Fruit fly (Drosophila melanogaster) S2 (cell line): ENCODE measurements around the gene CG2124.

ENCODE experiments used
- CG8478 ChIP-seq: fragments of >200 bp; optimal IDR thresholded peaks from 2 replicates; lab custom pipeline; 2018
- CTCF ChIP-seq, 2 experiments: fragments of >200 bp; optimal IDR thresholded peaks; 2 replicates each; lab custom pipeline; 2018

- TF ChIP-seq CTCF (optimal IDR thresholded peaks at IDR 0.05; lab: Kevin White, UChicago): no peak
- TF ChIP-seq CG8478 (lab: Kevin White, UChicago): no peak
These were observed 38.5 kb upstream of the CG2124 start for dm6 chrX:10557432-10557831.
